Worm (Caenorhabditis elegans) whole organism, young adult: ENCODE measurements around the gene K02E10.6.

Experiments used
- Y79H2A.3 ChIP-seq: fragments of 200-800 bp; sonication (Bioruptor generic); conservative IDR thresholded peaks from 2 replicates; pipeline ENCODE4 v1.3.6; 2022; ENCODE audit warnings: missing genetic modification reagents, missing genetic modification characterization, missing compliant biosample characterization
- attf-5 ChIP-seq: fragments of 200-800 bp; sonication (Bioruptor generic); optimal IDR thresholded peaks from 2 replicates; lab custom pipeline; 2018; ENCODE audit warnings: mild to moderate bottlenecking, missing genetic modification characterization, missing compliant biosample characterization
- ets-4 ChIP-seq: fragments of 200-800 bp; sonication (Bioruptor generic); optimal IDR thresholded peaks from 2 replicates; lab custom pipeline; 2018; ENCODE audit warnings: mild to moderate bottlenecking, missing genetic modification characterization, missing compliant biosample characterization
- nfya-1 ChIP-seq: sonication (generic microtip); optimal IDR thresholded peaks from 2 replicates; lab custom pipeline; 2017; ENCODE audit warnings: antibody characterized with exemption, missing compliant biosample characterization, missing genetic modification characterization, borderline replicate concordance; ENCODE audit not compliant: insufficient read depth
- pbrm-1 ChIP-seq: fragments of 200-800 bp; sonication (Bioruptor generic); IDR thresholded peaks from 2 replicates; pipeline ENCODE4 v1.3.6; 2022; ENCODE audit warnings: missing genetic modification reagents, missing genetic modification characterization, missing compliant biosample characterization
- pha-4 ChIP-seq: fragments of 150-350 bp; sonication (generic microtip); optimal IDR thresholded peaks from 2 replicates; lab custom pipeline; 2014; ENCODE audit warnings: missing biosample characterization, missing genetic modification reagents, missing genetic modification characterization
- snpc-3.4 ChIP-seq: sonication (generic microtip); optimal IDR thresholded peaks from 2 replicates; lab custom pipeline; 2017; ENCODE audit warnings: missing genetic modification characterization, mild to moderate bottlenecking, missing compliant biosample characterization, antibody characterized with exemption, moderate library complexity, missing genotype, missing genetic modification reagents
- ztf-26 ChIP-seq: sonication (generic microtip); optimal IDR thresholded peaks from 2 replicates; lab custom pipeline; 2017; ENCODE audit warnings: missing genetic modification characterization, missing compliant biosample characterization

DNA sequence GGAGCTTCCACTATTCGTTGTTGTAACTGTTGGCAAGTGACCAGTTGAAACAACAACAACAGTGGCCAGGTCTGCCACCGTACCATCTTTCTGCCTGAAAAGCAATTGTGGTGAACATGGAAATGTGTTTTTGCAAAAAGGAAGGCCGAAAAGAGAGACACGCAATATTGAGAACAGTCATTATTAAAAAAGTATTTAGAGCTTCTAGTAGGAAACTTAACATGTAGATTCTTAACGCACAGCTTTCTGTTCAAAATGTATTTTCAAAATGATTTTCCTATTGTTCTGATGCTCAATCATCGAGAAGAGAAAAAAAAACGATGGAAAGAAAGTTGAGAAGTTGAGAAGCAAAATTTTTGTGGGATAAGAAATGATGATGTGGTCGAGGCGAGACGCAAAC, 32.7 kb upstream of the K02E10.6 start, which contains the start of gene syg-1:
- no peak for TF ChIP-seq nfya-1 (tag; lab: Kevin White, UChicago)
- TF ChIP-seq Y79H2A.3 = no peak
- TF ChIP-seq pha-4 (tag; lab: Kevin White, UChicago) = no peak
- no peak for TF ChIP-seq attf-5 (GFP tag; lab: Kevin White, UChicago)
- TF ChIP-seq ets-4 (GFP tag; lab: Kevin White, UChicago) = no peak
- no peak for TF ChIP-seq snpc-3.4
- TF ChIP-seq pbrm-1 (GFP tag; lab: Robert Waterston, UW) = no peak
- no peak for TF ChIP-seq ztf-26
